Worm (Caenorhabditis elegans): ENCODE measurements around the gene K09A9.8.
A peak's percentile ranks its signal among the peaks of the same experiment; 100 is the strongest.

K09A9.8 gene

ce11 chrX:15610527-15611091 is 13.6 kb upstream of the K09A9.8 start (continued):
- TF ChIP-seq snpc-3.4 (tag; optimal IDR thresholded peaks at IDR 0.05), result no peak
- TF ChIP-seq nfyb-1 (GFP tag; IDR thresholded peaks at IDR 0.05), result peak; percentile 81; the same call in 1 of the 2 replicates
- TF ChIP-seq tbx-9 (tag; optimal IDR thresholded peaks at IDR 0.05; ENCODE audit: borderline replicate concordance), result no peak
- TF ChIP-seq tbp1 (GFP tag; optimal IDR thresholded peaks at IDR 0.05), result peak; percentile 46
- peak; percentile 7 for TF ChIP-seq ZK185.1 (tag; optimal IDR thresholded peaks at IDR 0.05; ENCODE audit: poor library complexity, severe bottlenecking)
- TF ChIP-seq F22D6.2 (tag; optimal IDR thresholded peaks at IDR 0.05), result no peak
- 0 out of 2 replicates have a peak, but pooled peaks have one; percentile 28 for TF ChIP-seq egl-44 (GFP tag; IDR thresholded peaks at IDR 0.05)
- TF ChIP-seq zim-3 (tag; optimal IDR thresholded peaks at IDR 0.05), result no peak
- no peak for TF ChIP-seq B0035.1 (tag; optimal IDR thresholded peaks at IDR 0.05)
- TF ChIP-seq F52B5.7 (tag; optimal IDR thresholded peaks at IDR 0.05), result no peak
- peak; percentile 58; the same call in 1 of the 2 replicates for TF ChIP-seq let-526 (GFP tag; IDR thresholded peaks at IDR 0.05)
- no peak for TF ChIP-seq aptf-2 (GFP tag; conservative IDR thresholded peaks at IDR 0.05)
- no peak for TF ChIP-seq snpc-1.1 (tag; optimal IDR thresholded peaks at IDR 0.05; ENCODE audit: insufficient read depth)
- no peak for TF ChIP-seq ceh-100 (GFP tag; IDR thresholded peaks at IDR 0.05)
- TF ChIP-seq sptf-2 (GFP tag; optimal IDR thresholded peaks at IDR 0.05), result no peak
- TF ChIP-seq egrh-3 (GFP tag; IDR thresholded peaks at IDR 0.05), result no peak
- TF ChIP-seq ccch-3 (GFP tag; optimal IDR thresholded peaks at IDR 0.05), result no peak
- no peak for TF ChIP-seq him-1 (tag; optimal IDR thresholded peaks at IDR 0.05)
- TF ChIP-seq K12H6.12 (tag; optimal IDR thresholded peaks at IDR 0.05), result peak; percentile 38
- no peak for TF ChIP-seq nfya-2 (GFP tag; IDR thresholded peaks at IDR 0.05)
- TF ChIP-seq madf-8 (GFP tag; conservative IDR thresholded peaks at IDR 0.05), result no peak
- TF ChIP-seq F23B12.7 (tag; optimal IDR thresholded peaks at IDR 0.05; ENCODE audit: insufficient read depth), result peak; percentile 20
- no peak for TF ChIP-seq nhr-120 (GFP tag; IDR thresholded peaks at IDR 0.05)

- TF ChIP-seq athp-1 (tag; optimal IDR thresholded peaks at IDR 0.05) (no peak), madf-3 (GFP tag; IDR thresholded peaks at IDR 0.05) (0 out of 2 replicates have a peak, but pooled peaks have one; percentile 1), F49E8.2 (tag; optimal IDR thresholded peaks at IDR 0.05; ENCODE audit: insufficient read depth) (no peak)
Observed at ce11 chrX:15609698-15610097, 12.7 kb upstream of the K09A9.8 start.

- TF ChIP-seq die-1 (tag; optimal IDR thresholded peaks at IDR 0.05), result no peak
- no peak for TF ChIP-seq ccch-3 (GFP tag; optimal IDR thresholded peaks at IDR 0.05)
- 0 out of 2 replicates have a peak, but pooled peaks have one; percentile 19 for TF ChIP-seq lir-1 (GFP tag; conservative IDR thresholded peaks at IDR 0.05)
- TF ChIP-seq mcd-1 (GFP tag; IDR thresholded peaks at IDR 0.05), result no peak
- TF ChIP-seq zfh-2 (GFP tag; conservative IDR thresholded peaks at IDR 0.05), result no peak
- TF ChIP-seq lin-35 (GFP tag; optimal IDR thresholded peaks at IDR 0.05), result peak in 1 of 3 experiments; percentile 44
- no peak for TF ChIP-seq ceh-40 (GFP tag; IDR thresholded peaks at IDR 0.05)
- no peak for TF ChIP-seq attf-3 (GFP tag; conservative IDR thresholded peaks at IDR 0.05)
- no peak for TF ChIP-seq ztf-18 (tag; optimal IDR thresholded peaks at IDR 0.05)
- TF ChIP-seq ceh-27 (GFP tag; optimal IDR thresholded peaks at IDR 0.05), result no peak
- no peak for TF ChIP-seq Y95B8A.8 (GFP tag; IDR thresholded peaks at IDR 0.05)
- no peak for TF ChIP-seq rpc-1 (optimal IDR thresholded peaks at IDR 0.05)
- no peak for TF ChIP-seq rpc-1 (tag; optimal IDR thresholded peaks at IDR 0.05)
- TF ChIP-seq unc-130 (GFP tag; optimal IDR thresholded peaks at IDR 0.05), result no peak
- TF ChIP-seq cebp-1 (GFP tag; IDR thresholded peaks at IDR 0.05), result peak; percentile 35; the same call in 1 of the 2 replicates
- TF ChIP-seq cebp-1 (tag; optimal IDR thresholded peaks at IDR 0.05), result peak; percentile 97
- no peak for TF ChIP-seq C17E4.6 (GFP tag; IDR thresholded peaks at IDR 0.05)
- no peak for TF ChIP-seq ztf-22 (GFP tag; optimal IDR thresholded peaks at IDR 0.05)
- TF ChIP-seq atf-7 (tag; optimal IDR thresholded peaks at IDR 0.05), result peak; percentile 30
Observed at ce11 chrX:15608593-15608992, 11.6 kb upstream of the K09A9.8 start.
